Fruit fly (Drosophila melanogaster) whole organism, embryonic: Measurements from ENCODE around the gene Tomosyn.

Experiments used
- B-H2 ChIP-seq: fragments of 200-800 bp; sonication (Bioruptor generic); optimal IDR thresholded peaks from 2 replicates; lab custom pipeline; 2018; ENCODE audit warnings: missing biosample characterization, mild to moderate bottlenecking, missing genetic modification characterization
- CG10267 ChIP-seq: fragments of 200-800 bp; sonication (Bioruptor generic); optimal IDR thresholded peaks from 2 replicates; lab custom pipeline; 2018; ENCODE audit warnings: missing biosample characterization, mild to moderate bottlenecking, missing genetic modification characterization, moderate library complexity
- CG11504 ChIP-seq: fragments of 200-800 bp; sonication (Bioruptor generic); optimal IDR thresholded peaks from 3 replicates; lab custom pipeline; 2019; ENCODE audit warnings: missing biosample characterization, mild to moderate bottlenecking, missing genetic modification characterization, moderate library complexity
- CG17359 ChIP-seq: fragments of 200-800 bp; sonication (Bioruptor generic); optimal IDR thresholded peaks from 3 replicates; lab custom pipeline; 2018; ENCODE audit warnings: missing biosample characterization, mild to moderate bottlenecking, missing genetic modification characterization, moderate library complexity
- CG17912 ChIP-seq: fragments of 200-800 bp; sonication (Bioruptor generic); optimal IDR thresholded peaks from 2 replicates; lab custom pipeline; 2018; ENCODE audit warnings: missing biosample characterization, mild to moderate bottlenecking, missing genetic modification characterization
- CG18262 ChIP-seq: fragments of 200-800 bp; optimal IDR thresholded peaks from 3 replicates; lab custom pipeline; 2019; ENCODE audit warnings: missing biosample characterization, mild to moderate bottlenecking, missing genetic modification characterization, moderate library complexity
- CG32772 ChIP-seq: fragments of 200-800 bp; sonication (Bioruptor generic); IDR thresholded peaks from 2 replicates; pipeline ENCODE4 v1.3.6; 2022; ENCODE audit warnings: missing biosample characterization, missing genetic modification characterization
- CG33213 ChIP-seq: fragments of 200-800 bp; sonication (Bioruptor generic); optimal IDR thresholded peaks from 3 replicates; lab custom pipeline; 2016; ENCODE audit warnings: missing biosample characterization, missing genetic modification characterization
- CG34376 ChIP-seq: fragments of 200-800 bp; sonication (Bioruptor generic); optimal IDR thresholded peaks from 2 replicates; lab custom pipeline; 2018; ENCODE audit warnings: missing biosample characterization, mild to moderate bottlenecking, missing genetic modification characterization
- CG4360 ChIP-seq: fragments of 200-800 bp; sonication (Bioruptor generic); IDR thresholded peaks from 2 replicates; pipeline ENCODE4 v1.3.6; 2022; ENCODE audit warnings: missing biosample characterization, missing genetic modification characterization
- CG4617 ChIP-seq: fragments of 200-800 bp; sonication (Bioruptor generic); optimal IDR thresholded peaks from 3 replicates; lab custom pipeline; 2016; ENCODE audit warnings: missing biosample characterization, missing genetic modification characterization, borderline replicate concordance
- CG6254 ChIP-seq: fragments of 200-800 bp; sonication (Bioruptor generic); optimal IDR thresholded peaks from 3 replicates; lab custom pipeline; 2017; ENCODE audit warnings: mild to moderate bottlenecking, missing biosample characterization, missing genetic modification reagents, missing genetic modification characterization
- CG8089 ChIP-seq: fragments of 200-800 bp; sonication (Bioruptor generic); optimal IDR thresholded peaks from 3 replicates; lab custom pipeline; 2016; ENCODE audit warnings: missing biosample characterization, missing genetic modification characterization
- CG8290 ChIP-seq, 3 experiments: fragments of 200-800 bp; sonication (Bioruptor generic); optimal IDR thresholded peaks; 2 replicates each; lab custom pipeline; 2016 to 2019; ENCODE audit warnings: missing biosample characterization in 3 of 3, missing genetic modification characterization in 3 of 3, mild to moderate bottlenecking in 2 of 3, moderate library complexity in 1 of 3
- CG8478 ChIP-seq: fragments of >200 bp; optimal IDR thresholded peaks from 2 replicates; lab custom pipeline; 2018
- D ChIP-seq, 2 experiments: fragments of 200-800 bp in 1 of 2; fragments of >200 bp in 1 of 2; sonication (Bioruptor generic) in 1 of 2; optimal IDR thresholded peaks; 2 replicates in 1 of 2; 3 replicates in 1 of 2; lab custom pipeline; 2017; ENCODE audit warnings: mild to moderate bottlenecking in 1 of 2, missing biosample characterization in 1 of 2, missing genetic modification characterization in 1 of 2, missing genetic modification reagents in 1 of 2
- Dll ChIP-seq: fragments of 200-800 bp; sonication (Bioruptor generic); IDR thresholded peaks from 4 replicates; pipeline ENCODE4 v1.3.6; 2022; ENCODE audit warnings: missing biosample characterization, missing genetic modification characterization; ENCODE audit not compliant: partially characterized antibody
- Dref ChIP-seq: fragments of 200-800 bp; sonication (Bioruptor generic); IDR thresholded peaks from 2 replicates; pipeline ENCODE4 v1.3.6; 2022; ENCODE audit warnings: missing biosample characterization, missing genetic modification characterization
- Hey ChIP-seq: fragments of 200-800 bp; sonication (Bioruptor generic); optimal IDR thresholded peaks from 3 replicates; lab custom pipeline; 2018; ENCODE audit warnings: missing biosample characterization, mild to moderate bottlenecking, missing genetic modification characterization
- Pdp1 ChIP-seq, 2 experiments: fragments of 200-800 bp; sonication (Bioruptor generic); optimal IDR thresholded peaks; 3 replicates each; lab custom pipeline; 2016; ENCODE audit warnings: missing biosample characterization in 2 of 2, missing genetic modification characterization in 2 of 2, mild to moderate bottlenecking in 1 of 2, moderate library complexity in 1 of 2
- Side ChIP-seq: fragments of 200-800 bp; sonication (Bioruptor generic); optimal IDR thresholded peaks from 2 replicates; lab custom pipeline; 2016; ENCODE audit warnings: missing biosample characterization, missing genetic modification characterization
- Stat92E ChIP-seq, 3 experiments: fragments of >200 bp in 2 of 3; fragments of 200-800 bp in 1 of 3; sonication (Bioruptor generic) in 1 of 3; optimal IDR thresholded peaks; 2 replicates each; lab custom pipeline; 2017 to 2019; ENCODE audit warnings: missing biosample characterization in 3 of 3, missing genetic modification characterization in 3 of 3, mild to moderate bottlenecking in 1 of 3, moderate library complexity in 1 of 3
- Xbp1 ChIP-seq: fragments of 200-800 bp; sonication (Bioruptor generic); optimal IDR thresholded peaks from 3 replicates; lab custom pipeline; 2016; ENCODE audit warnings: missing biosample characterization, mild to moderate bottlenecking, missing genetic modification characterization
- bab2 ChIP-seq: fragments of 200-800 bp; sonication (Bioruptor generic); optimal IDR thresholded peaks from 2 replicates; lab custom pipeline; 2016; ENCODE audit warnings: missing biosample characterization, missing genetic modification characterization
- bbx ChIP-seq: fragments of 200-800 bp; sonication (Bioruptor generic); IDR thresholded peaks from 2 replicates; pipeline ENCODE4 v1.3.6; 2022; ENCODE audit warnings: missing biosample characterization, missing genetic modification characterization; ENCODE audit not compliant: partially characterized antibody
- bigmax ChIP-seq: fragments of 200-800 bp; sonication (Bioruptor generic); optimal IDR thresholded peaks from 2 replicates; lab custom pipeline; 2018; ENCODE audit warnings: missing biosample characterization, mild to moderate bottlenecking, missing genetic modification characterization
- cato ChIP-seq: fragments of 200-800 bp; sonication (Bioruptor generic); optimal IDR thresholded peaks from 2 replicates; lab custom pipeline; 2016; ENCODE audit warnings: missing biosample characterization, missing genetic modification characterization, borderline replicate concordance
- cg ChIP-seq: fragments of 200-800 bp; sonication (Bioruptor generic); optimal IDR thresholded peaks from 3 replicates; lab custom pipeline; 2019; ENCODE audit warnings: missing biosample characterization, mild to moderate bottlenecking, missing genetic modification characterization, moderate library complexity
- crol ChIP-seq: fragments of 200-800 bp; sonication (Bioruptor generic); IDR thresholded peaks from 2 replicates; pipeline ENCODE4 v1.3.6; 2022; ENCODE audit warnings: missing biosample characterization, missing genetic modification characterization
- crp ChIP-seq, 2 experiments: fragments of 200-800 bp; sonication (Bioruptor generic); optimal IDR thresholded peaks; 2 replicates in 1 of 2; 3 replicates in 1 of 2; lab custom pipeline; 2017; ENCODE audit warnings: missing biosample characterization in 2 of 2, missing genetic modification characterization in 2 of 2, mild to moderate bottlenecking in 1 of 2, moderate library complexity in 1 of 2
- ems ChIP-seq: fragments of 200-800 bp; sonication (Bioruptor generic); optimal IDR thresholded peaks from 3 replicates; lab custom pipeline; 2016; ENCODE audit warnings: missing biosample characterization, missing genetic modification characterization
- esg ChIP-seq: fragments of 200-800 bp; sonication (Bioruptor generic); conservative IDR thresholded peaks from 2 replicates; pipeline ENCODE4 v1.3.6; 2022; ENCODE audit warnings: missing biosample characterization, missing genetic modification characterization
- ewg ChIP-seq: fragments of 200-800 bp; sonication (Bioruptor generic); optimal IDR thresholded peaks from 3 replicates; lab custom pipeline; 2017; ENCODE audit warnings: mild to moderate bottlenecking, missing biosample characterization, missing genetic modification reagents, missing genetic modification characterization
- ham ChIP-seq: fragments of 200-800 bp; sonication (Bioruptor generic); IDR thresholded peaks from 2 replicates; pipeline ENCODE4 v1.3.6; 2022; ENCODE audit warnings: missing biosample characterization, missing genetic modification characterization
- hbn ChIP-seq: fragments of 200-800 bp; sonication (Bioruptor generic); IDR thresholded peaks from 2 replicates; pipeline ENCODE4 v1.3.6; 2022; ENCODE audit warnings: missing biosample characterization, missing genetic modification characterization; ENCODE audit not compliant: partially characterized antibody
- hkb ChIP-seq, 2 experiments: fragments of 200-800 bp in 1 of 2; fragments of >200 bp in 1 of 2; sonication (Bioruptor generic) in 1 of 2; IDR thresholded peaks in 1 of 2; optimal IDR thresholded peaks in 1 of 2; 2 replicates each; pipeline versions ENCODE4 v1.3.6 to Lab custom; 2017 to 2022; ENCODE audit warnings: missing biosample characterization in 1 of 2, missing genetic modification characterization in 1 of 2
- jigr1 ChIP-seq: fragments of 200-800 bp; sonication (Bioruptor generic); IDR thresholded peaks from 3 replicates; pipeline ENCODE4 v1.3.6; 2022; ENCODE audit warnings: missing biosample characterization, missing genetic modification characterization
- jumu ChIP-seq: fragments of 200-800 bp; sonication (Bioruptor generic); optimal IDR thresholded peaks from 3 replicates; lab custom pipeline; 2016; ENCODE audit warnings: missing biosample characterization, missing genetic modification characterization
- lbe ChIP-seq: fragments of 200-800 bp; sonication (Bioruptor generic); optimal IDR thresholded peaks from 2 replicates; lab custom pipeline; 2016; ENCODE audit warnings: missing biosample characterization, mild to moderate bottlenecking, missing genetic modification characterization
- lilli ChIP-seq: fragments of 200-800 bp; sonication (Bioruptor generic); optimal IDR thresholded peaks from 3 replicates; lab custom pipeline; 2016; ENCODE audit warnings: missing biosample characterization, missing genetic modification characterization
- mirr ChIP-seq: fragments of 200-800 bp; sonication (Bioruptor generic); optimal IDR thresholded peaks from 3 replicates; lab custom pipeline; 2018; ENCODE audit warnings: missing biosample characterization, mild to moderate bottlenecking, missing genetic modification characterization
- nerfin-2 ChIP-seq: fragments of 200-800 bp; sonication (Bioruptor generic); IDR thresholded peaks from 2 replicates; pipeline ENCODE4 v1.3.6; 2022; ENCODE audit warnings: missing biosample characterization, missing genetic modification characterization; ENCODE audit not compliant: partially characterized antibody
- peb ChIP-seq: fragments of 200-800 bp; sonication (Bioruptor generic); IDR thresholded peaks from 2 replicates; pipeline ENCODE4 v1.3.6; 2022; ENCODE audit warnings: missing biosample characterization, missing genetic modification characterization
- rib ChIP-seq: fragments of 200-800 bp; sonication (Bioruptor generic); IDR thresholded peaks from 2 replicates; pipeline ENCODE4 v1.3.6; 2022; ENCODE audit warnings: missing biosample characterization, missing genetic modification characterization
- stwl ChIP-seq: fragments of 200-800 bp; sonication (Bioruptor generic); optimal IDR thresholded peaks from 3 replicates; lab custom pipeline; 2018; ENCODE audit warnings: missing biosample characterization, mild to moderate bottlenecking, missing genetic modification characterization, moderate library complexity
- tll ChIP-seq, 2 experiments: fragments of 200-800 bp in 1 of 2; fragments of >200 bp in 1 of 2; sonication (Bioruptor generic) in 1 of 2; optimal IDR thresholded peaks; 2 replicates each; lab custom pipeline; 2017 to 2019; ENCODE audit warnings: missing biosample characterization in 2 of 2, missing genetic modification characterization in 2 of 2, mild to moderate bottlenecking in 1 of 2, moderate library complexity in 1 of 2
- wor ChIP-seq: fragments of 200-800 bp; sonication (Bioruptor generic); IDR thresholded peaks from 2 replicates; pipeline ENCODE4 v1.3.6; 2022; ENCODE audit warnings: missing biosample characterization, missing genetic modification characterization
- zfh1 ChIP-seq: fragments of 200-800 bp; sonication (Bioruptor generic); IDR thresholded peaks from 3 replicates; pipeline ENCODE4 v1.3.6; 2022; ENCODE audit warnings: missing biosample characterization, missing genetic modification characterization

Gene Tomosyn

dm6 chrX:12654288-12654729 is 22.9 kb downstream of the Tomosyn start (continued):
- TF ChIP-seq CG11504 (tag; lab: Kevin White, UChicago), result no peak
- peak; percentile 90 for TF ChIP-seq crol
- TF ChIP-seq Dref (GFP tag; lab: Robert Waterston, UW), result peak; percentile 53
- peak; percentile 36 for TF ChIP-seq CG10267 (tag; lab: Kevin White, UChicago)
- peak; percentile 12 for TF ChIP-seq B-H2
- TF ChIP-seq bbx, result peak; percentile 78
- peak; percentile 54 for TF ChIP-seq D (optimal IDR thresholded peaks at IDR 0.05; lab: Kevin White, UChicago)
- TF ChIP-seq D (GFP tag; optimal IDR thresholded peaks at IDR 0.05; lab: Kevin White, UChicago), result no peak
- TF ChIP-seq nerfin-2 (GFP tag; lab: Robert Waterston, UW), result peak; percentile 66
- no peak for TF ChIP-seq bab2 (GFP tag; lab: Kevin White, UChicago)
- TF ChIP-seq ham (GFP tag; lab: Robert Waterston, UW), result no peak
- peak; percentile 19; the same call in 1 of the 4 replicates for TF ChIP-seq Dll (GFP tag; lab: Robert Waterston, UW)
- no peak for TF ChIP-seq bigmax (GFP tag; lab: Kevin White, UChicago)
- no peak for TF ChIP-seq CG18262
- TF ChIP-seq CG17912 (GFP tag; lab: Kevin White, UChicago), result peak; percentile 60
- TF ChIP-seq Hey (tag; lab: Kevin White, UChicago), result no peak
- TF ChIP-seq CG33213 (GFP tag; lab: Kevin White, UChicago), result no peak
- TF ChIP-seq rib (GFP tag; lab: Robert Waterston, UW), result peak; percentile 43; the same call in 1 of the 2 replicates
- peak; percentile 40 for TF ChIP-seq CG34376 (GFP tag; lab: Kevin White, UChicago)
- no peak for TF ChIP-seq CG32772
- no peak for TF ChIP-seq tll (GFP tag; optimal IDR thresholded peaks at IDR 0.05; lab: Kevin White, UChicago)
- no peak for TF ChIP-seq jigr1 (GFP tag; lab: Robert Waterston, UW)
- TF ChIP-seq lbe, result peak; percentile 17
- no peak for TF ChIP-seq esg (GFP tag; lab: Robert Waterston, UW)
- TF ChIP-seq jumu (GFP tag; lab: Kevin White, UChicago), result no peak
- peak; percentile 34 for TF ChIP-seq Side (GFP tag; lab: Kevin White, UChicago)
- TF ChIP-seq stwl, result peak; percentile 75
- no peak for TF ChIP-seq crp (GFP tag; optimal IDR thresholded peaks at IDR 0.05; lab: Kevin White, UChicago)
- TF ChIP-seq wor, result no peak
- no peak for TF ChIP-seq zfh1
- TF ChIP-seq CG4617 (GFP tag; lab: Kevin White, UChicago), result peak; percentile 22
- peak in 1 of 2 experiments; percentile 15 for TF ChIP-seq Pdp1 (GFP tag; optimal IDR thresholded peaks at IDR 0.05; lab: Kevin White, UChicago)
- no peak for TF ChIP-seq Xbp1 (GFP tag; lab: Kevin White, UChicago)
- no peak for TF ChIP-seq CG8089
- 0 out of 2 replicates have a peak, but pooled peaks have one; percentile 32 for TF ChIP-seq hbn (GFP tag; lab: Robert Waterston, UW)
- TF ChIP-seq CG6254 (GFP tag; lab: Kevin White, UChicago), result no peak
- no peak for TF ChIP-seq Stat92E (GFP tag; optimal IDR thresholded peaks at IDR 0.05; lab: Kevin White, UChicago)
- peak; percentile 98 for TF ChIP-seq CG8478 (lab: Kevin White, UChicago)
- TF ChIP-seq hkb (optimal IDR thresholded peaks at IDR 0.05; lab: Kevin White, UChicago), result no peak
- TF ChIP-seq hkb (GFP tag; IDR thresholded peaks at IDR 0.05; lab: Robert Waterston, UW), result no peak
- TF ChIP-seq peb (GFP tag; lab: Robert Waterston, UW), result no peak
- no peak for TF ChIP-seq cato
- TF ChIP-seq cg, result peak; percentile 100
- no peak for TF ChIP-seq lilli (GFP tag; lab: Kevin White, UChicago)
- TF ChIP-seq CG4360 (GFP tag; lab: Robert Waterston, UW), result peak; percentile 92
- no peak for TF ChIP-seq CG17359 (tag; lab: Kevin White, UChicago)
- peak; percentile 31 for TF ChIP-seq mirr (GFP tag; lab: Kevin White, UChicago)
- no peak for TF ChIP-seq ems
- TF ChIP-seq CG8290 (GFP tag; optimal IDR thresholded peaks at IDR 0.05; lab: Kevin White, UChicago), result peak; percentile 1
- TF ChIP-seq CG8290 (tag; optimal IDR thresholded peaks at IDR 0.05; lab: Kevin White, UChicago), result peak; percentile 5 to 35
- no peak for TF ChIP-seq ewg (GFP tag; lab: Kevin White, UChicago)
